Worm (Caenorhabditis elegans) whole organism, mixed stage, embryonic: Measurements from ENCODE around the gene F09B12.5.

Source experiments
- M03D4.4 ChIP-seq: sonication (generic microtip); optimal IDR thresholded peaks from 2 replicates; lab custom pipeline; 2017; ENCODE audit warnings: mild to moderate bottlenecking, missing genetic modification characterization, missing compliant biosample characterization
- bed-3 ChIP-seq: fragments of 200-800 bp; sonication (Bioruptor generic); optimal IDR thresholded peaks from 3 replicates; lab custom pipeline; 2018; ENCODE audit warnings: mild to moderate bottlenecking, missing genetic modification characterization, moderate library complexity, missing compliant biosample characterization
- blmp-1 ChIP-seq: fragments of 150-350 bp; optimal IDR thresholded peaks from 2 replicates; lab custom pipeline; 2014; ENCODE audit warnings: missing biosample characterization, missing genetic modification characterization
- ceh-39 ChIP-seq: fragments of 150-350 bp; optimal IDR thresholded peaks from 2 replicates; lab custom pipeline; 2014; ENCODE audit warnings: missing biosample characterization, missing genetic modification characterization
- ceh-43 ChIP-seq: fragments of 200-800 bp; sonication (Bioruptor generic); optimal IDR thresholded peaks from 2 replicates; lab custom pipeline; 2018; ENCODE audit warnings: mild to moderate bottlenecking, missing genetic modification characterization, moderate library complexity, missing compliant biosample characterization
- ceh-83 ChIP-seq: fragments of 200-800 bp; sonication (Bioruptor generic); optimal IDR thresholded peaks from 2 replicates; lab custom pipeline; 2018; ENCODE audit warnings: mild to moderate bottlenecking, missing genetic modification characterization, missing compliant biosample characterization
- ces-1 ChIP-seq: fragments of 150-350 bp; optimal IDR thresholded peaks from 2 replicates; lab custom pipeline; 2014; ENCODE audit warnings: missing biosample characterization, missing genetic modification reagents, missing genetic modification characterization
- drap-1 ChIP-seq: fragments of 200-800 bp; sonication (Bioruptor generic); optimal IDR thresholded peaks from 3 replicates; lab custom pipeline; 2018; ENCODE audit warnings: mild to moderate bottlenecking, missing genetic modification characterization, missing compliant biosample characterization
- elt-1 ChIP-seq: sonication (generic microtip); optimal IDR thresholded peaks from 2 replicates; lab custom pipeline; 2017; ENCODE audit warnings: missing genetic modification characterization, mild to moderate bottlenecking, missing compliant biosample characterization, antibody characterized with exemption, moderate library complexity, borderline replicate concordance; ENCODE audit not compliant: insufficient read depth
- elt-3 ChIP-seq: fragments of 150-350 bp; optimal IDR thresholded peaks from 2 replicates; lab custom pipeline; 2014; ENCODE audit warnings: missing biosample characterization, missing genetic modification characterization
- flh-1 ChIP-seq: fragments of 200-800 bp; sonication (Bioruptor generic); optimal IDR thresholded peaks from 2 replicates; lab custom pipeline; 2018; ENCODE audit warnings: mild to moderate bottlenecking, missing genetic modification characterization, moderate library complexity, missing compliant biosample characterization
- ham-2 ChIP-seq: fragments of 200-800 bp; sonication (Bioruptor generic); optimal IDR thresholded peaks from 2 replicates; lab custom pipeline; 2018; ENCODE audit warnings: mild to moderate bottlenecking, missing genetic modification characterization, missing compliant biosample characterization
- lin-32 ChIP-seq: fragments of 200-800 bp; sonication (Bioruptor generic); optimal IDR thresholded peaks from 2 replicates; lab custom pipeline; 2018; ENCODE audit warnings: mild to moderate bottlenecking, missing genetic modification characterization, missing compliant biosample characterization
- lsy-2 ChIP-seq: fragments of 150-350 bp; optimal IDR thresholded peaks from 2 replicates; lab custom pipeline; 2014; ENCODE audit warnings: missing biosample characterization, missing genetic modification characterization
- mab-5 ChIP-seq: fragments of 150-350 bp; optimal IDR thresholded peaks from 2 replicates; lab custom pipeline; 2014; ENCODE audit warnings: missing biosample characterization, missing genetic modification characterization
- mep-1 ChIP-seq: fragments of 150-350 bp; optimal IDR thresholded peaks from 2 replicates; lab custom pipeline; 2017; ENCODE audit warnings: missing biosample characterization, missing genetic modification reagents, missing genetic modification characterization, inconsistent platforms
- mls-2 ChIP-seq: sonication (generic microtip); optimal IDR thresholded peaks from 2 replicates; lab custom pipeline; 2016; ENCODE audit warnings: mild to moderate bottlenecking, missing genetic modification characterization, moderate library complexity, missing compliant biosample characterization
- nhr-12 ChIP-seq: fragments of 150-350 bp; optimal IDR thresholded peaks from 2 replicates; lab custom pipeline; 2014; ENCODE audit warnings: missing biosample characterization, missing genetic modification characterization
- nhr-2 ChIP-seq: fragments of 150-350 bp; optimal IDR thresholded peaks from 2 replicates; lab custom pipeline; 2014; ENCODE audit warnings: missing biosample characterization, missing genetic modification characterization
- nhr-237 ChIP-seq: fragments of 150-350 bp; optimal IDR thresholded peaks from 2 replicates; lab custom pipeline; 2014; ENCODE audit warnings: missing biosample characterization, missing genetic modification characterization
- nhr-28 ChIP-seq: fragments of 150-350 bp; optimal IDR thresholded peaks from 2 replicates; lab custom pipeline; 2014; ENCODE audit warnings: missing biosample characterization, missing genetic modification characterization
- sem-2 ChIP-seq: fragments of 200-800 bp; sonication (Bioruptor generic); optimal IDR thresholded peaks from 2 replicates; lab custom pipeline; 2018; ENCODE audit warnings: mild to moderate bottlenecking, missing genetic modification characterization, missing compliant biosample characterization
- snpc-4 ChIP-seq: fragments of 150-350 bp; optimal IDR thresholded peaks from 2 replicates; lab custom pipeline; 2014; ENCODE audit warnings: missing biosample characterization, missing genetic modification characterization
- sptf-1 ChIP-seq: sonication (generic microtip); optimal IDR thresholded peaks from 2 replicates; lab custom pipeline; 2017; ENCODE audit warnings: mild to moderate bottlenecking, missing genetic modification characterization, moderate library complexity, missing compliant biosample characterization
- unc-120 ChIP-seq: sonication (generic microtip); optimal IDR thresholded peaks from 2 replicates; lab custom pipeline; 2017; ENCODE audit warnings: missing genetic modification characterization, missing compliant biosample characterization; ENCODE audit not compliant: poor library complexity, severe bottlenecking
- unc-39 ChIP-seq: fragments of 150-350 bp; optimal IDR thresholded peaks from 2 replicates; lab custom pipeline; 2014; ENCODE audit warnings: missing biosample characterization, missing genetic modification characterization
- unc-62 ChIP-seq: fragments of 150-350 bp; optimal IDR thresholded peaks from 2 replicates; lab custom pipeline; 2014; ENCODE audit warnings: missing biosample characterization, missing genetic modification reagents, missing genetic modification characterization
- zip-8 ChIP-seq: fragments of 150-350 bp; optimal IDR thresholded peaks from 2 replicates; lab custom pipeline; 2014; ENCODE audit warnings: missing biosample characterization, missing genetic modification characterization
- ztf-11 ChIP-seq: fragments of 150-350 bp; optimal IDR thresholded peaks from 2 replicates; lab custom pipeline; 2014; ENCODE audit warnings: missing biosample characterization, missing genetic modification characterization

The F09B12.5 gene

ce11 chrX:15042549-15042948 lies 41.9 kb upstream of the F09B12.5 start:
- TF ChIP-seq mab-5 = no peak
- no peak for TF ChIP-seq nhr-2 (tag; lab: Kevin White, UChicago)

- TF ChIP-seq mls-2 (tag; lab: Kevin White, UChicago) (no peak), ceh-83 (no peak), sem-2 (GFP tag; lab: Kevin White, UChicago) (no peak), zip-8 (no peak), nhr-2 (tag; lab: Kevin White, UChicago) (no peak), M03D4.4 (tag; lab: Kevin White, UChicago) (no peak), ceh-39 (tag; lab: Kevin White, UChicago) (no peak), bed-3 (GFP tag; lab: Kevin White, UChicago) (no peak)
These were observed 39.1 kb upstream of the F09B12.5 start for ce11 chrX:15045401-15045800.

ce11 chrX:15047541-15047940 lies 37.0 kb upstream of the F09B12.5 start:
- TF ChIP-seq ztf-11 (no peak), ceh-43 (GFP tag; lab: Kevin White, UChicago) (no peak), M03D4.4 (tag; lab: Kevin White, UChicago) (no peak), ces-1 (GFP tag; lab: Kevin White, UChicago) (no peak), snpc-4 (no peak), sptf-1 (tag; lab: Kevin White, UChicago) (no peak), nhr-12 (no peak), mls-2 (tag; lab: Kevin White, UChicago) (no peak), nhr-2 (tag; lab: Kevin White, UChicago) (no peak), unc-62 (GFP tag; lab: Kevin White, UChicago) (no peak), zip-8 (no peak), mep-1 (tag; lab: Kevin White, UChicago) (no peak), ham-2 (GFP tag; lab: Kevin White, UChicago) (no peak), blmp-1 (tag; lab: Kevin White, UChicago) (no peak), drap-1 (GFP tag; lab: Kevin White, UChicago) (no peak), flh-1 (no peak), unc-120 (tag; lab: Kevin White, UChicago) (no peak)
- TF ChIP-seq, all 35 proteins: peak for 0

- TF ChIP-seq M03D4.4 (tag; lab: Kevin White, UChicago) (no peak), elt-3 (no peak), flh-1 (no peak), unc-39 (no peak), ham-2 (GFP tag; lab: Kevin White, UChicago) (no peak), ceh-43 (GFP tag; lab: Kevin White, UChicago) (no peak)
These were observed 34.5 kb upstream of the F09B12.5 start for ce11 chrX:15050006-15050405.

ce11 chrX:15052385-15052784 lies 32.1 kb upstream of the F09B12.5 start, which contains the start of gene H03G16.6:
Gene H03G16.6, plus strand, starts transcription at chrX:15052685.
- TF ChIP-seq unc-62 (GFP tag; lab: Kevin White, UChicago) (no peak), nhr-2 (tag; lab: Kevin White, UChicago) (no peak), ham-2 (GFP tag; lab: Kevin White, UChicago) (no peak), zip-8 (no peak), nhr-237 (no peak), ztf-11 (no peak), mls-2 (tag; lab: Kevin White, UChicago) (no peak), ceh-39 (tag; lab: Kevin White, UChicago) (no peak), lin-32 (GFP tag; lab: Kevin White, UChicago) (no peak), nhr-28 (no peak)

- TF ChIP-seq ceh-39 (tag; lab: Kevin White, UChicago) = no peak
- TF ChIP-seq elt-3 = no peak
- no peak for TF ChIP-seq flh-1
- TF ChIP-seq ceh-83 = no peak
- TF ChIP-seq mls-2 (tag; lab: Kevin White, UChicago) = no peak
- TF ChIP-seq elt-1 = no peak
- no peak for TF ChIP-seq unc-120 (tag; lab: Kevin White, UChicago)
- TF ChIP-seq mab-5 = no peak
- no peak for TF ChIP-seq lsy-2 (tag; lab: Kevin White, UChicago)
- TF ChIP-seq unc-39 = no peak
- no peak for TF ChIP-seq nhr-2 (tag; lab: Kevin White, UChicago)
- TF ChIP-seq snpc-4 = no peak
- no peak for TF ChIP-seq nhr-12
- no peak for TF ChIP-seq ces-1 (GFP tag; lab: Kevin White, UChicago)
- TF ChIP-seq lin-32 (GFP tag; lab: Kevin White, UChicago) = no peak
- no peak for TF ChIP-seq nhr-28
- no peak for TF ChIP-seq sptf-1 (tag; lab: Kevin White, UChicago)
These were observed 31.1 kb upstream of the F09B12.5 start, which contains the start of gene H03G16.1 for ce11 chrX:15053223-15053933. Gene H03G16.1, plus strand, starts transcription at chrX:15053883.
